Worm (Caenorhabditis elegans): ENCODE results near the gene B0334.10.
A peak's percentile ranks its signal among the peaks of the same experiment; 100 is the strongest.
"Not testable (repeated sequence)": the region's sequence is repeated elsewhere in the genome, so short reads cannot be mapped to it uniquely, and the experiment has no call there.

The B0334.10 gene

ce11 chrII:11547254-11547687 lies 29.0 kb downstream of the B0334.10 start, which contains the start of gene F54D5.7 (continued):
- TF ChIP-seq ztf-6 (GFP tag; IDR thresholded peaks at IDR 0.05) (no peak), hlh-26 (GFP tag; conservative IDR thresholded peaks at IDR 0.05) (no peak), dpl-1 (GFP tag; optimal IDR thresholded peaks at IDR 0.05) (no peak), snpc-3.4 (tag; optimal IDR thresholded peaks at IDR 0.05) (peak; percentile 70), B0261.1 (tag; optimal IDR thresholded peaks at IDR 0.05) (peak; percentile 11), rcor-1 (GFP tag; IDR thresholded peaks at IDR 0.05) (peak; percentile 74), F22D6.2 (tag; optimal IDR thresholded peaks at IDR 0.05) (peak; percentile 11), F23B12.7 (tag; optimal IDR thresholded peaks at IDR 0.05; ENCODE audit: insufficient read depth) (peak; percentile 35), C17E4.6 (GFP tag; IDR thresholded peaks at IDR 0.05) (no peak), ceh-91 (GFP tag; IDR thresholded peaks at IDR 0.05) (no peak), somi-1 (GFP tag; optimal IDR thresholded peaks at IDR 0.05) (no peak), B0019.2 (GFP tag; conservative IDR thresholded peaks at IDR 0.05) (no peak), rec-8 (tag; optimal IDR thresholded peaks at IDR 0.05) (no peak), F55B11.4 (tag; optimal IDR thresholded peaks at IDR 0.05; ENCODE audit: borderline replicate concordance, insufficient read depth) (no peak), madf-6 (GFP tag; IDR thresholded peaks at IDR 0.05) (peak; percentile 57), repo-1 (tag; optimal IDR thresholded peaks at IDR 0.05) (peak; percentile 81), xnd-1 (tag; optimal IDR thresholded peaks at IDR 0.05) (no peak), aptf-2 (GFP tag; conservative IDR thresholded peaks at IDR 0.05) (0 out of 2 replicates have a peak, but pooled peaks have one; percentile 29), Y53F4B.3 (GFP tag; IDR thresholded peaks at IDR 0.05) (no peak), ztf-18 (tag; optimal IDR thresholded peaks at IDR 0.05) (peak; percentile 57), nhr-90 (tag; optimal IDR thresholded peaks at IDR 0.05) (peak; percentile 34), nhr-179 (tag; optimal IDR thresholded peaks at IDR 0.05) (no peak), B0035.1 (tag; optimal IDR thresholded peaks at IDR 0.05) (peak; percentile 62), F49E8.2 (tag; optimal IDR thresholded peaks at IDR 0.05; ENCODE audit: insufficient read depth) (peak; percentile 52), ztf-22 (GFP tag; optimal IDR thresholded peaks at IDR 0.05) (no peak), egl-44 (GFP tag; IDR thresholded peaks at IDR 0.05) (no peak), tbp1 (GFP tag; optimal IDR thresholded peaks at IDR 0.05) (peak; percentile 60), lin-26 (GFP tag; IDR thresholded peaks at IDR 0.05) (no peak), egrh-3 (GFP tag; IDR thresholded peaks at IDR 0.05) (0 out of 2 replicates have a peak, but pooled peaks have one; percentile 15), rpc-1 (optimal IDR thresholded peaks at IDR 0.05) (no peak), rpc-1 (tag; optimal IDR thresholded peaks at IDR 0.05) (no peak)

- not testable (repeated sequence) for TF ChIP-seq lin-26 (GFP tag; IDR thresholded peaks at IDR 0.05); mes-4 (tag; optimal IDR thresholded peaks at IDR 0.05); ccch-3 (GFP tag; optimal IDR thresholded peaks at IDR 0.05)
These were observed 33.7 kb downstream of the B0334.10 start, which contains the start of gene dhgd-1 for ce11 chrII:11551981-11552380. dhgd-1 (minus strand) TSS chrII:11552081.

ce11 chrII:11555634-11556033 lies 37.4 kb downstream of the B0334.10 start, which contains the start of gene F54D5.24:
F54D5.24 (plus strand) TSS chrII:11555949.
- no peak for TF ChIP-seq ekl-4 (GFP tag; IDR thresholded peaks at IDR 0.05)
- TF ChIP-seq Y56A3A.18 (GFP tag; IDR thresholded peaks at IDR 0.05): no peak
- no peak for TF ChIP-seq B0336.3 (GFP tag; IDR thresholded peaks at IDR 0.05)
- no peak for TF ChIP-seq let-607 (tag; optimal IDR thresholded peaks at IDR 0.05)
